Worm (Caenorhabditis elegans) whole organism, late embryonic: ENCODE results near the gene pfd-5.

Experiments
- ahr-1 ChIP-seq: sonication (generic microtip); optimal IDR thresholded peaks from 2 replicates; lab custom pipeline; 2016; ENCODE audit warnings: missing genetic modification characterization, missing compliant biosample characterization
- ceh-14 ChIP-seq: sonication (generic microtip); optimal IDR thresholded peaks from 2 replicates; lab custom pipeline; 2016; ENCODE audit warnings: missing genotype, missing genetic modification characterization, missing compliant biosample characterization
- ceh-19 ChIP-seq: fragments of 200-800 bp; sonication (Bioruptor generic); optimal IDR thresholded peaks from 2 replicates; lab custom pipeline; 2018; ENCODE audit warnings: mild to moderate bottlenecking, missing genetic modification characterization, missing compliant biosample characterization
- ceh-22 ChIP-seq: sonication (generic microtip); optimal IDR thresholded peaks from 2 replicates; lab custom pipeline; 2017; ENCODE audit warnings: missing biosample characterization, missing genetic modification characterization
- ceh-31 ChIP-seq: sonication (generic microtip); optimal IDR thresholded peaks from 2 replicates; lab custom pipeline; 2016; ENCODE audit warnings: missing genetic modification characterization, missing compliant biosample characterization
- ceh-34 ChIP-seq: sonication (generic microtip); optimal IDR thresholded peaks from 2 replicates; lab custom pipeline; 2016; ENCODE audit warnings: mild to moderate bottlenecking, missing genetic modification characterization, missing compliant biosample characterization
- ceh-48 ChIP-seq: sonication (generic microtip); optimal IDR thresholded peaks from 2 replicates; lab custom pipeline; 2016; ENCODE audit warnings: missing genetic modification characterization, inconsistent platforms, missing compliant biosample characterization
- ceh-9 ChIP-seq: sonication (generic microtip); optimal IDR thresholded peaks from 2 replicates; lab custom pipeline; 2016; ENCODE audit warnings: mild to moderate bottlenecking, missing genetic modification characterization, inconsistent platforms, missing compliant biosample characterization
- che-1 ChIP-seq: sonication (generic microtip); optimal IDR thresholded peaks from 2 replicates; lab custom pipeline; 2016; ENCODE audit warnings: mild to moderate bottlenecking, missing genetic modification characterization, missing compliant biosample characterization
- dmd-4 ChIP-seq: sonication (generic microtip); optimal IDR thresholded peaks from 2 replicates; lab custom pipeline; 2016; ENCODE audit warnings: borderline replicate concordance, missing genetic modification characterization, missing compliant biosample characterization
- dve-1 ChIP-seq: sonication (generic microtip); optimal IDR thresholded peaks from 2 replicates; lab custom pipeline; 2017; ENCODE audit warnings: antibody characterized with exemption, mild to moderate bottlenecking, missing genetic modification characterization, missing compliant biosample characterization
- elt-2 ChIP-seq: sonication (generic microtip); optimal IDR thresholded peaks from 2 replicates; lab custom pipeline; 2016; ENCODE audit warnings: missing genetic modification reagents, missing genetic modification characterization, missing compliant biosample characterization
- elt-4 ChIP-seq: sonication (generic microtip); optimal IDR thresholded peaks from 2 replicates; lab custom pipeline; 2016; ENCODE audit warnings: missing genetic modification characterization, missing compliant biosample characterization
- eyg-1 ChIP-seq: sonication (generic microtip); optimal IDR thresholded peaks from 2 replicates; lab custom pipeline; 2016; ENCODE audit warnings: missing genotype, missing genetic modification characterization, missing compliant biosample characterization
- fax-1 ChIP-seq: sonication (generic microtip); optimal IDR thresholded peaks from 2 replicates; lab custom pipeline; 2016; ENCODE audit warnings: missing genotype, missing genetic modification characterization, missing compliant biosample characterization
- fkh-6 ChIP-seq: sonication (generic microtip); optimal IDR thresholded peaks from 2 replicates; lab custom pipeline; 2016; ENCODE audit warnings: missing genetic modification characterization, missing compliant biosample characterization
- gmeb-2 ChIP-seq: sonication (generic microtip); optimal IDR thresholded peaks from 2 replicates; lab custom pipeline; 2016; ENCODE audit warnings: missing genetic modification characterization, inconsistent platforms, missing compliant biosample characterization
- hlh-13 ChIP-seq: fragments of 200-800 bp; sonication (Bioruptor generic); optimal IDR thresholded peaks from 2 replicates; lab custom pipeline; 2018; ENCODE audit warnings: mild to moderate bottlenecking, missing genetic modification characterization, missing compliant biosample characterization
- hlh-15 ChIP-seq: sonication (generic microtip); optimal IDR thresholded peaks from 2 replicates; lab custom pipeline; 2016; ENCODE audit warnings: missing genetic modification characterization, missing compliant biosample characterization
- hlh-30 ChIP-seq: sonication (generic microtip); optimal IDR thresholded peaks from 2 replicates; lab custom pipeline; 2017; ENCODE audit warnings: antibody characterized with exemption, missing genetic modification characterization, missing compliant biosample characterization; ENCODE audit not compliant: insufficient read depth
- hlh-8 ChIP-seq: sonication (generic microtip); optimal IDR thresholded peaks from 2 replicates; lab custom pipeline; 2016; ENCODE audit warnings: missing genotype, missing genetic modification characterization, missing compliant biosample characterization
- madf-2 ChIP-seq: sonication (generic microtip); optimal IDR thresholded peaks from 2 replicates; lab custom pipeline; 2017; ENCODE audit warnings: missing genetic modification characterization, missing compliant biosample characterization
- mec-3 ChIP-seq: sonication (generic microtip); optimal IDR thresholded peaks from 2 replicates; lab custom pipeline; 2016; ENCODE audit warnings: borderline replicate concordance, missing genetic modification characterization, missing compliant biosample characterization
- nhr-232 ChIP-seq: sonication (generic microtip); optimal IDR thresholded peaks from 2 replicates; lab custom pipeline; 2016; ENCODE audit warnings: missing genetic modification characterization, missing compliant biosample characterization
- npax-4 ChIP-seq: sonication (generic microtip); optimal IDR thresholded peaks from 2 replicates; lab custom pipeline; 2016; ENCODE audit warnings: missing genetic modification characterization, missing compliant biosample characterization
- odd-2 ChIP-seq: sonication (generic microtip); optimal IDR thresholded peaks from 2 replicates; lab custom pipeline; 2017; ENCODE audit warnings: antibody characterized with exemption, mild to moderate bottlenecking, missing genetic modification characterization, missing compliant biosample characterization
- pag-3 ChIP-seq: sonication (generic microtip); optimal IDR thresholded peaks from 2 replicates; lab custom pipeline; 2016; ENCODE audit warnings: missing compliant biosample characterization, missing genetic modification characterization, borderline replicate concordance
- pat-9 ChIP-seq: fragments of 200-800 bp; sonication (Bioruptor generic); optimal IDR thresholded peaks from 2 replicates; lab custom pipeline; 2018; ENCODE audit warnings: mild to moderate bottlenecking, missing genetic modification characterization, moderate library complexity, missing compliant biosample characterization
- pha-2 ChIP-seq: sonication (generic microtip); optimal IDR thresholded peaks from 2 replicates; lab custom pipeline; 2017; ENCODE audit warnings: mild to moderate bottlenecking, missing genetic modification characterization, missing compliant biosample characterization
- pha-4 ChIP-seq: fragments of 150-350 bp; optimal IDR thresholded peaks from 2 replicates; lab custom pipeline; 2018; ENCODE audit warnings: missing biosample characterization, missing genetic modification reagents, missing genetic modification characterization
- pqm-1 ChIP-seq: sonication (generic microtip); optimal IDR thresholded peaks from 2 replicates; lab custom pipeline; 2016; ENCODE audit warnings: missing genetic modification characterization, missing compliant biosample characterization
- pros-1 ChIP-seq: fragments of 150-350 bp; optimal IDR thresholded peaks from 2 replicates; lab custom pipeline; 2014; ENCODE audit warnings: missing biosample characterization, missing genetic modification reagents, missing genetic modification characterization
- sdc-2 ChIP-seq: sonication (generic microtip); optimal IDR thresholded peaks from 2 replicates; lab custom pipeline; 2016; ENCODE audit warnings: missing genotype, missing genetic modification characterization, missing compliant biosample characterization
- sox-4 ChIP-seq: sonication (generic microtip); optimal IDR thresholded peaks from 2 replicates; lab custom pipeline; 2017; ENCODE audit warnings: mild to moderate bottlenecking, missing genetic modification characterization, inconsistent platforms, missing compliant biosample characterization
- ttx-3 ChIP-seq: sonication (generic microtip); optimal IDR thresholded peaks from 2 replicates; lab custom pipeline; 2016; ENCODE audit warnings: missing genetic modification reagents, missing genetic modification characterization, missing compliant biosample characterization
- unc-3 ChIP-seq, 2 experiments: fragments of 200-800 bp in 1 of 2; sonication (Bioruptor generic) in 1 of 2; sonication (generic microtip) in 1 of 2; conservative IDR thresholded peaks in 1 of 2; optimal IDR thresholded peaks in 1 of 2; 2 replicates each; pipeline versions ENCODE4 v1.3.6 to Lab custom; 2016 to 2022; ENCODE audit warnings: missing compliant biosample characterization in 2 of 2, missing genetic modification characterization in 2 of 2, missing genetic modification reagents in 1 of 2
- unc-55 ChIP-seq: sonication (generic microtip); optimal IDR thresholded peaks from 2 replicates; lab custom pipeline; 2017; ENCODE audit warnings: missing biosample characterization, missing genetic modification reagents, missing genetic modification characterization
- unc-86 ChIP-seq: sonication (generic microtip); optimal IDR thresholded peaks from 2 replicates; lab custom pipeline; 2016; ENCODE audit warnings: missing genetic modification characterization, missing compliant biosample characterization
- zip-5 ChIP-seq: sonication (generic microtip); optimal IDR thresholded peaks from 2 replicates; lab custom pipeline; 2016; ENCODE audit warnings: missing genetic modification characterization, missing compliant biosample characterization

Gene pfd-5

ce11 chrIII:7246389-7246788, 47.7 kb upstream of the pfd-5 start:
- TF ChIP-seq unc-55 (GFP tag; lab: Kevin White, UChicago) (no peak), mec-3 (tag; lab: Kevin White, UChicago) (no peak), ceh-34 (no peak), nhr-232 (no peak), odd-2 (tag; lab: Kevin White, UChicago) (no peak), hlh-8 (no peak), sdc-2 (tag; lab: Kevin White, UChicago) (no peak), pqm-1 (no peak), pros-1 (tag; lab: Kevin White, UChicago) (no peak), dve-1 (no peak), hlh-15 (tag; lab: Kevin White, UChicago) (no peak), elt-2 (tag; lab: Kevin White, UChicago) (no peak), fax-1 (tag; lab: Kevin White, UChicago) (no peak), npax-4 (tag; lab: Kevin White, UChicago) (no peak), sox-4 (tag; lab: Kevin White, UChicago) (no peak)

ce11 chrIII:7242988-7243387, 44.3 kb upstream of the pfd-5 start, which contains the start of gene osm-10:
osm-10 (plus strand) TSS chrIII:7243280.
- TF ChIP-seq ahr-1 (no peak), madf-2 (no peak), hlh-13 (no peak), ceh-48 (tag; lab: Kevin White, UChicago) (no peak)

- no peak for TF ChIP-seq sdc-2 (tag; lab: Kevin White, UChicago)
- TF ChIP-seq ceh-9 = no peak
- TF ChIP-seq ceh-19 (GFP tag; lab: Kevin White, UChicago) = no peak
- no peak for TF ChIP-seq sox-4 (tag; lab: Kevin White, UChicago)
- no peak for TF ChIP-seq ttx-3 (tag; lab: Kevin White, UChicago)
- no peak for TF ChIP-seq elt-2 (tag; lab: Kevin White, UChicago)
- TF ChIP-seq pat-9 (tag; lab: Kevin White, UChicago) = no peak
- TF ChIP-seq ceh-14 (tag; lab: Kevin White, UChicago) = no peak
- TF ChIP-seq ceh-31 = no peak
Measured at ce11 chrIII:7241065-7241464, 42.4 kb upstream of the pfd-5 start, which contains the start of gene ztf-31. ztf-31 (plus strand) TSS chrIII:7241365.

ce11 chrIII:7239416-7239815, 40.7 kb upstream of the pfd-5 start:
- TF ChIP-seq unc-86 (tag; lab: Kevin White, UChicago) = no peak
- no peak for TF ChIP-seq npax-4 (tag; lab: Kevin White, UChicago)
- TF ChIP-seq dmd-4 (tag; lab: Kevin White, UChicago) = no peak
- no peak for TF ChIP-seq pha-2 (tag; lab: Kevin White, UChicago)
- TF ChIP-seq sox-4 (tag; lab: Kevin White, UChicago) = no peak
- no peak for TF ChIP-seq dve-1
- TF ChIP-seq unc-3 (GFP tag; conservative IDR thresholded peaks at IDR 0.05; lab: Robert Waterston, UW) = no peak
- no peak for TF ChIP-seq unc-3 (tag; optimal IDR thresholded peaks at IDR 0.05; lab: Kevin White, UChicago)
- TF ChIP-seq elt-4 (tag; lab: Kevin White, UChicago) = no peak
- no peak for TF ChIP-seq eyg-1 (tag; lab: Kevin White, UChicago)

- TF ChIP-seq ceh-14 (tag; lab: Kevin White, UChicago) (no peak), hlh-30 (no peak), fkh-6 (tag; lab: Kevin White, UChicago) (no peak), ahr-1 (no peak), ceh-22 (tag; lab: Kevin White, UChicago) (no peak), sdc-2 (tag; lab: Kevin White, UChicago) (no peak), odd-2 (tag; lab: Kevin White, UChicago) (no peak), che-1 (no peak), npax-4 (tag; lab: Kevin White, UChicago) (no peak), madf-2 (no peak), pag-3 (tag; lab: Kevin White, UChicago) (no peak), pha-4 (tag; lab: Kevin White, UChicago) (no peak), zip-5 (tag; lab: Kevin White, UChicago) (no peak), gmeb-2 (tag; lab: Kevin White, UChicago) (no peak), hlh-15 (tag; lab: Kevin White, UChicago) (no peak)
Measured at ce11 chrIII:7238727-7239126, 40.0 kb upstream of the pfd-5 start, which contains the start of gene pars-1. pars-1 (plus strand) TSS chrIII:7239027.
